Fruit fly (Drosophila melanogaster) whole organism, embryonic: ENCODE results near the gene Sps2.

Source experiments
- CG10654 ChIP-seq: fragments of 200-800 bp; sonication (Bioruptor generic); optimal IDR thresholded peaks from 2 replicates; lab custom pipeline; 2016; ENCODE audit warnings: missing biosample characterization, missing genetic modification characterization
- CG11247 ChIP-seq: fragments of 200-800 bp; sonication (Bioruptor generic); IDR thresholded peaks from 2 replicates; pipeline ENCODE4 v1.3.6; 2022; ENCODE audit warnings: missing biosample characterization, missing genetic modification characterization
- CG12391 ChIP-seq: fragments of 200-800 bp; sonication (Bioruptor generic); optimal IDR thresholded peaks from 3 replicates; lab custom pipeline; 2018; ENCODE audit warnings: missing biosample characterization, mild to moderate bottlenecking, missing genetic modification characterization, moderate library complexity
- CG12659 ChIP-seq: fragments of 200-800 bp; sonication (Bioruptor generic); optimal IDR thresholded peaks from 3 replicates; lab custom pipeline; 2017; ENCODE audit warnings: mild to moderate bottlenecking, missing biosample characterization, missing genetic modification reagents, missing genetic modification characterization
- CG13296 ChIP-seq: fragments of 200-800 bp; sonication (Bioruptor generic); optimal IDR thresholded peaks from 3 replicates; lab custom pipeline; 2018; ENCODE audit warnings: missing biosample characterization, mild to moderate bottlenecking, missing genetic modification characterization
- CG13424 ChIP-seq: fragments of 200-800 bp; sonication (Bioruptor generic); optimal IDR thresholded peaks from 2 replicates; lab custom pipeline; 2019; ENCODE audit warnings: missing biosample characterization, mild to moderate bottlenecking, missing genetic modification characterization, moderate library complexity
- CG14050 ChIP-seq: fragments of 200-800 bp; sonication (Bioruptor generic); IDR thresholded peaks from 3 replicates; pipeline ENCODE4 v1.3.6; 2022; ENCODE audit warnings: missing biosample characterization, missing genetic modification characterization
- CG14860 ChIP-seq: fragments of 200-800 bp; sonication (Bioruptor generic); IDR thresholded peaks from 3 replicates; pipeline ENCODE4 v1.3.6; 2022; ENCODE audit warnings: missing biosample characterization, missing genetic modification characterization; ENCODE audit not compliant: partially characterized antibody
- CG1603 ChIP-seq: fragments of 200-800 bp; sonication (Bioruptor generic); optimal IDR thresholded peaks from 2 replicates; lab custom pipeline; 2019; ENCODE audit warnings: missing biosample characterization, mild to moderate bottlenecking, missing genetic modification characterization, moderate library complexity
- CG17328 ChIP-seq: fragments of 200-800 bp; sonication (Bioruptor generic); IDR thresholded peaks from 2 replicates; pipeline ENCODE4 v1.3.6; 2022; ENCODE audit warnings: missing biosample characterization, missing genetic modification characterization
- CG1832 ChIP-seq: fragments of 200-800 bp; sonication (Bioruptor generic); optimal IDR thresholded peaks from 2 replicates; lab custom pipeline; 2017; ENCODE audit warnings: missing biosample characterization, mild to moderate bottlenecking, missing genetic modification characterization, inconsistent platforms
- CG18619 ChIP-seq: fragments of 200-800 bp; sonication (Bioruptor generic); optimal IDR thresholded peaks from 3 replicates; lab custom pipeline; 2017; ENCODE audit warnings: missing biosample characterization, mild to moderate bottlenecking, missing genetic modification characterization
- CG2712 ChIP-seq: fragments of 200-800 bp; optimal IDR thresholded peaks from 3 replicates; lab custom pipeline; 2019; ENCODE audit warnings: missing biosample characterization, mild to moderate bottlenecking, missing genetic modification characterization, moderate library complexity
- CG4282 ChIP-seq: fragments of 200-800 bp; sonication (Bioruptor generic); optimal IDR thresholded peaks from 2 replicates; lab custom pipeline; 2016; ENCODE audit warnings: missing biosample characterization, missing genetic modification characterization
- CG4328 ChIP-seq: fragments of 200-800 bp; sonication (Bioruptor generic); optimal IDR thresholded peaks from 3 replicates; lab custom pipeline; 2017; ENCODE audit warnings: missing biosample characterization, missing genetic modification reagents, missing genetic modification characterization
- CG6813 ChIP-seq: fragments of 200-800 bp; sonication (Bioruptor generic); optimal IDR thresholded peaks from 2 replicates; lab custom pipeline; 2017; ENCODE audit warnings: missing biosample characterization, missing genetic modification characterization, mild to moderate bottlenecking, moderate library complexity, missing genetic modification reagents
- CG6854 ChIP-seq: fragments of 200-800 bp; sonication (Bioruptor generic); optimal IDR thresholded peaks from 3 replicates; lab custom pipeline; 2017; ENCODE audit warnings: missing biosample characterization, mild to moderate bottlenecking, missing genetic modification characterization
- CG7839 ChIP-seq: fragments of 200-800 bp; sonication (Bioruptor generic); optimal IDR thresholded peaks from 3 replicates; lab custom pipeline; 2018; ENCODE audit warnings: missing biosample characterization, mild to moderate bottlenecking, missing genetic modification characterization, moderate library complexity
- CG8359 ChIP-seq: fragments of 200-800 bp; sonication (Bioruptor generic); optimal IDR thresholded peaks from 2 replicates; lab custom pipeline; 2017; ENCODE audit warnings: missing biosample characterization, mild to moderate bottlenecking, missing genetic modification characterization, borderline replicate concordance
- Chrac-16 ChIP-seq: fragments of 200-800 bp; sonication (Bioruptor generic); optimal IDR thresholded peaks from 3 replicates; lab custom pipeline; 2016; ENCODE audit warnings: missing biosample characterization, missing genetic modification characterization
- CoRest ChIP-seq: fragments of 200-800 bp; sonication (Bioruptor generic); optimal IDR thresholded peaks from 3 replicates; lab custom pipeline; 2018; ENCODE audit warnings: missing biosample characterization, mild to moderate bottlenecking, missing genetic modification characterization, moderate library complexity
- E2f2 ChIP-seq: fragments of 200-800 bp; sonication (Bioruptor generic); IDR thresholded peaks from 2 replicates; pipeline ENCODE4 v1.3.6; 2022; ENCODE audit warnings: missing biosample characterization, missing genetic modification characterization
- Hand ChIP-seq: fragments of 200-800 bp; sonication (Bioruptor generic); optimal IDR thresholded peaks from 2 replicates; lab custom pipeline; 2017; ENCODE audit warnings: mild to moderate bottlenecking, missing biosample characterization, missing genetic modification reagents, missing genetic modification characterization
- HmgZ ChIP-seq: fragments of 200-800 bp; sonication (Bioruptor generic); optimal IDR thresholded peaks from 2 replicates; lab custom pipeline; 2018; ENCODE audit warnings: missing biosample characterization, mild to moderate bottlenecking, missing genetic modification characterization
- Hr39 ChIP-seq: fragments of >200 bp; optimal IDR thresholded peaks from 2 replicates; lab custom pipeline; 2017
- Mad ChIP-seq: fragments of 200-800 bp; sonication (Bioruptor generic); optimal IDR thresholded peaks from 2 replicates; lab custom pipeline; 2016; ENCODE audit warnings: missing biosample characterization, missing genetic modification characterization
- Meics ChIP-seq: fragments of 200-800 bp; sonication (Bioruptor generic); optimal IDR thresholded peaks from 2 replicates; lab custom pipeline; 2017; ENCODE audit warnings: missing biosample characterization, mild to moderate bottlenecking, missing genetic modification characterization
- Myb ChIP-seq: fragments of 200-800 bp; sonication (Bioruptor generic); optimal IDR thresholded peaks from 2 replicates; lab custom pipeline; 2016; ENCODE audit warnings: missing biosample characterization, missing genetic modification characterization
- NFAT ChIP-seq: fragments of 200-800 bp; sonication (Bioruptor generic); IDR thresholded peaks from 2 replicates; pipeline ENCODE4 v1.3.6; 2022; ENCODE audit warnings: missing biosample characterization, missing genetic modification characterization
- Nf-YB ChIP-seq: fragments of 200-800 bp; sonication (Bioruptor generic); optimal IDR thresholded peaks from 3 replicates; lab custom pipeline; 2019; ENCODE audit warnings: missing biosample characterization, mild to moderate bottlenecking, missing genetic modification characterization, moderate library complexity
- Rfx ChIP-seq: fragments of 200-800 bp; sonication (Bioruptor generic); IDR thresholded peaks from 2 replicates; pipeline ENCODE4 v1.3.6; 2022; ENCODE audit warnings: missing biosample characterization, missing genetic modification characterization
- Scr ChIP-seq: fragments of 200-800 bp; sonication (Bioruptor generic); IDR thresholded peaks from 2 replicates; pipeline ENCODE4 v1.3.6; 2022; ENCODE audit warnings: missing biosample characterization, missing genetic modification characterization; ENCODE audit not compliant: partially characterized antibody
- Sin3A ChIP-seq: fragments of >200 bp; optimal IDR thresholded peaks from 2 replicates; lab custom pipeline; 2018
- bab2 ChIP-seq: fragments of 200-800 bp; sonication (Bioruptor generic); optimal IDR thresholded peaks from 2 replicates; lab custom pipeline; 2016; ENCODE audit warnings: missing biosample characterization, missing genetic modification characterization
- bigmax ChIP-seq: fragments of 200-800 bp; sonication (Bioruptor generic); optimal IDR thresholded peaks from 2 replicates; lab custom pipeline; 2018; ENCODE audit warnings: missing biosample characterization, mild to moderate bottlenecking, missing genetic modification characterization
- cg ChIP-seq: fragments of 200-800 bp; sonication (Bioruptor generic); optimal IDR thresholded peaks from 3 replicates; lab custom pipeline; 2019; ENCODE audit warnings: missing biosample characterization, mild to moderate bottlenecking, missing genetic modification characterization, moderate library complexity
- chinmo ChIP-seq: fragments of 200-800 bp; sonication (Bioruptor generic); IDR thresholded peaks from 4 replicates; pipeline ENCODE4 v1.3.6; 2022; ENCODE audit warnings: missing biosample characterization, missing genetic modification characterization; ENCODE audit not compliant: partially characterized antibody
- chn ChIP-seq: fragments of 200-800 bp; sonication (Bioruptor generic); optimal IDR thresholded peaks from 2 replicates; lab custom pipeline; 2016; ENCODE audit warnings: missing biosample characterization, missing genetic modification characterization
- cwo ChIP-seq: fragments of 200-800 bp; sonication (Bioruptor generic); optimal IDR thresholded peaks from 3 replicates; lab custom pipeline; 2017; ENCODE audit warnings: missing biosample characterization, missing genetic modification characterization, mild to moderate bottlenecking, moderate library complexity, missing genetic modification reagents
- dpn ChIP-seq, 2 experiments: fragments of 200-800 bp; sonication (Bioruptor generic); optimal IDR thresholded peaks; 3 replicates each; lab custom pipeline; 2016; ENCODE audit warnings: missing biosample characterization in 2 of 2, missing genetic modification characterization in 2 of 2
- eve ChIP-seq, 2 experiments: fragments of >200 bp; optimal IDR thresholded peaks; 2 replicates each; lab custom pipeline; 2017; ENCODE audit warnings: missing biosample characterization in 2 of 2, missing genetic modification characterization in 2 of 2
- inv ChIP-seq: fragments of 200-800 bp; sonication (Bioruptor generic); IDR thresholded peaks from 2 replicates; pipeline ENCODE4 v1.3.6; 2022; ENCODE audit warnings: missing biosample characterization, missing genetic modification characterization; ENCODE audit not compliant: partially characterized antibody
- mirr ChIP-seq: fragments of 200-800 bp; sonication (Bioruptor generic); optimal IDR thresholded peaks from 3 replicates; lab custom pipeline; 2018; ENCODE audit warnings: missing biosample characterization, mild to moderate bottlenecking, missing genetic modification characterization
- onecut ChIP-seq: fragments of 200-800 bp; sonication (Bioruptor generic); IDR thresholded peaks from 2 replicates; pipeline ENCODE4 v1.3.6; 2022; ENCODE audit warnings: missing biosample characterization, missing genetic modification characterization
- pb ChIP-seq: fragments of 200-800 bp; sonication (Bioruptor generic); optimal IDR thresholded peaks from 3 replicates; lab custom pipeline; 2016; ENCODE audit warnings: missing biosample characterization, missing genetic modification characterization
- pfk ChIP-seq: fragments of 200-800 bp; sonication (Bioruptor generic); optimal IDR thresholded peaks from 2 replicates; lab custom pipeline; 2018; ENCODE audit warnings: missing biosample characterization, mild to moderate bottlenecking, missing genetic modification characterization, moderate library complexity
- slbo ChIP-seq: fragments of 200-800 bp; sonication (Bioruptor generic); IDR thresholded peaks from 2 replicates; pipeline ENCODE4 v1.3.6; 2022; ENCODE audit warnings: missing biosample characterization, missing genetic modification characterization
- tup ChIP-seq: fragments of 200-800 bp; sonication (Bioruptor generic); optimal IDR thresholded peaks from 2 replicates; lab custom pipeline; 2016; ENCODE audit warnings: missing biosample characterization, mild to moderate bottlenecking, missing genetic modification characterization, moderate library complexity
- unpg ChIP-seq: fragments of 200-800 bp; sonication (Bioruptor generic); optimal IDR thresholded peaks from 3 replicates; lab custom pipeline; 2018; ENCODE audit warnings: missing biosample characterization, mild to moderate bottlenecking, missing genetic modification characterization, moderate library complexity

Sps2 gene

dm6 chr2L:10339212-10339721 lies 3.1 kb upstream of the Sps2 start, which contains the start of gene SamDC (continued):
- TF ChIP-seq CG1603 (tag; lab: Kevin White, UChicago) (peak; percentile 79), CG12659 (GFP tag; lab: Kevin White, UChicago) (peak; percentile 74), CG11247 (GFP tag; lab: Robert Waterston, UW) (no peak), CG2712 (tag; lab: Kevin White, UChicago) (peak; percentile 53), CG1832 (GFP tag; lab: Kevin White, UChicago) (no peak), bab2 (GFP tag; lab: Kevin White, UChicago) (no peak), CG14860 (GFP tag; lab: Robert Waterston, UW) (peak; percentile 61), CG4328 (GFP tag; lab: Kevin White, UChicago) (no peak), CG13424 (tag; lab: Kevin White, UChicago) (peak; percentile 59), chinmo (GFP tag; lab: Robert Waterston, UW) (peak; percentile 90; the same call in 3 of the 4 replicates), CG7839 (tag; lab: Kevin White, UChicago) (peak; percentile 52), chn (peak; percentile 10), CG10654 (GFP tag; lab: Kevin White, UChicago) (peak; percentile 14), mirr (GFP tag; lab: Kevin White, UChicago) (peak; percentile 47), Nf-YB (peak; percentile 4), inv (GFP tag; lab: Robert Waterston, UW) (peak; percentile 81), Meics (GFP tag; lab: Kevin White, UChicago) (peak; percentile 25), Sin3A (lab: Kevin White, UChicago) (peak; percentile 10), CoRest (tag; lab: Kevin White, UChicago) (peak; percentile 66), unpg (GFP tag; lab: Kevin White, UChicago) (peak; percentile 57), eve (GFP tag; optimal IDR thresholded peaks at IDR 0.05; lab: Kevin White, UChicago) (peak in 1 of 2 experiments; percentile 7), CG8359 (GFP tag; lab: Kevin White, UChicago) (no peak), dpn (GFP tag; optimal IDR thresholded peaks at IDR 0.05; lab: Kevin White, UChicago) (peak; percentile 33 to 47), slbo (GFP tag; lab: Robert Waterston, UW) (peak; percentile 57), Myb (GFP tag; lab: Kevin White, UChicago) (peak; percentile 5), CG6813 (GFP tag; lab: Kevin White, UChicago) (peak; percentile 46), CG18619 (GFP tag; lab: Kevin White, UChicago) (no peak), Scr (GFP tag; lab: Robert Waterston, UW) (peak; percentile 85), cwo (no peak), CG6854 (peak; percentile 33), Rfx (GFP tag; lab: Robert Waterston, UW) (peak; percentile 69), onecut (GFP tag; lab: Robert Waterston, UW) (0 out of 2 replicates have a peak, but pooled peaks have one; percentile 26), Mad (peak; percentile 4), NFAT (GFP tag; lab: Robert Waterston, UW) (peak; percentile 71; the same call in 1 of the 2 replicates), CG17328 (GFP tag; lab: Robert Waterston, UW) (peak; percentile 24; the same call in 1 of the 2 replicates), Chrac-16 (no peak), CG4282 (no peak), HmgZ (tag; lab: Kevin White, UChicago) (peak; percentile 59), Hand (GFP tag; lab: Kevin White, UChicago) (no peak), cg (no peak), CG14050 (GFP tag; lab: Robert Waterston, UW) (peak; percentile 19; the same call in 1 of the 3 replicates), CG12391 (tag; lab: Kevin White, UChicago) (peak; percentile 71), CG13296 (GFP tag; lab: Kevin White, UChicago) (no peak), E2f2 (GFP tag; lab: Robert Waterston, UW) (peak; percentile 42), tup (GFP tag; lab: Kevin White, UChicago) (no peak), pb (GFP tag; lab: Kevin White, UChicago) (peak; percentile 39), pfk (GFP tag; lab: Kevin White, UChicago) (peak; percentile 61), bigmax (GFP tag; lab: Kevin White, UChicago) (peak; percentile 46), Hr39 (lab: Kevin White, UChicago) (no peak)
